Worm (Caenorhabditis elegans) whole organism, L4 larva: ENCODE data around the gene F49A5.10.
A peak's percentile ranks its signal among the peaks of the same experiment; 100 is the strongest.

Experiments
- F37D6.2 ChIP-seq: sonication (generic microtip); optimal IDR thresholded peaks from 2 replicates; lab custom pipeline; 2016; ENCODE audit warnings: mild to moderate bottlenecking, missing genetic modification characterization, missing compliant biosample characterization
- F44E2.7 ChIP-seq: fragments of 200-800 bp; sonication (Bioruptor generic); IDR thresholded peaks from 2 replicates; pipeline ENCODE4 v2.1.2; 2022; ENCODE audit warnings: missing genetic modification characterization, missing compliant biosample characterization
- Y105C5A.15 ChIP-seq: fragments of 200-800 bp; sonication (Bioruptor generic); IDR thresholded peaks from 2 replicates; pipeline ENCODE4 v1.3.6; 2022; ENCODE audit warnings: missing genetic modification characterization, missing compliant biosample characterization
- Y5F2A.4 ChIP-seq: fragments of 200-800 bp; sonication (Bioruptor generic); optimal IDR thresholded peaks from 2 replicates; lab custom pipeline; 2018; ENCODE audit warnings: mild to moderate bottlenecking, missing genetic modification characterization, missing compliant biosample characterization
- aha-1 ChIP-seq: fragments of 150-350 bp; peaks from one replicate; lab custom pipeline; 2014; ENCODE audit warnings: missing biosample characterization, missing genetic modification characterization
- attf-4 ChIP-seq: sonication (generic microtip); optimal IDR thresholded peaks from 3 replicates; lab custom pipeline; 2017; ENCODE audit warnings: missing biosample characterization, missing genetic modification characterization
- ceh-44 ChIP-seq: fragments of 200-800 bp; sonication (Bioruptor generic); IDR thresholded peaks from 2 replicates; pipeline ENCODE4 v1.3.6; 2022; ENCODE audit warnings: missing genetic modification reagents, missing genetic modification characterization, missing compliant biosample characterization
- daf-16 ChIP-seq, 3 experiments: sonication (generic microtip); optimal IDR thresholded peaks; 2 replicates each; lab custom pipeline; 2016 to 2017; ENCODE audit warnings: missing genetic modification characterization in 3 of 3, missing genetic modification reagents in 3 of 3, mild to moderate bottlenecking in 2 of 3, missing compliant biosample characterization in 2 of 3, missing biosample characterization in 1 of 3, moderate library complexity in 1 of 3
- dmd-6 ChIP-seq: fragments of 200-800 bp; sonication (Bioruptor generic); IDR thresholded peaks from 2 replicates; pipeline ENCODE4 v1.3.6; 2022; ENCODE audit warnings: missing genetic modification reagents, missing genetic modification characterization, missing compliant biosample characterization
- duxl-1 ChIP-seq: sonication (generic microtip); optimal IDR thresholded peaks from 2 replicates; lab custom pipeline; 2016; ENCODE audit warnings: mild to moderate bottlenecking, missing genetic modification characterization, moderate library complexity, missing compliant biosample characterization; ENCODE audit not compliant: poor library complexity
- egl-27 ChIP-seq: sonication (generic microtip); optimal IDR thresholded peaks from 3 replicates; lab custom pipeline; 2017; ENCODE audit warnings: missing biosample characterization, missing genetic modification reagents, missing genetic modification characterization
- fkh-10 ChIP-seq: fragments of 150-350 bp; optimal IDR thresholded peaks from 2 replicates; lab custom pipeline; 2014; ENCODE audit warnings: missing biosample characterization, missing genetic modification reagents, missing genetic modification characterization
- hlh-30 ChIP-seq: sonication (generic microtip); optimal IDR thresholded peaks from 2 replicates; lab custom pipeline; 2017; ENCODE audit warnings: antibody characterized with exemption, mild to moderate bottlenecking, missing genetic modification characterization, missing compliant biosample characterization; ENCODE audit not compliant: insufficient read depth
- jun-1 ChIP-seq: fragments of 150-350 bp; optimal IDR thresholded peaks from 2 replicates; lab custom pipeline; 2014; ENCODE audit warnings: missing biosample characterization, missing genetic modification reagents, missing genetic modification characterization
- lim-7 ChIP-seq: fragments of 200-800 bp; sonication (Bioruptor generic); IDR thresholded peaks from 2 replicates; pipeline ENCODE4 v1.3.6; 2022; ENCODE audit warnings: missing genetic modification characterization, missing compliant biosample characterization
- lin-1 ChIP-seq: fragments of 200-800 bp; sonication (Bioruptor generic); IDR thresholded peaks from 2 replicates; pipeline ENCODE4 v1.3.6; 2022; ENCODE audit warnings: missing genetic modification reagents, missing genetic modification characterization, missing compliant biosample characterization
- lin-38 ChIP-seq: fragments of 200-800 bp; sonication (Bioruptor generic); IDR thresholded peaks from 2 replicates; pipeline ENCODE4 v1.3.6; 2022; ENCODE audit warnings: missing genetic modification reagents, missing genetic modification characterization, missing compliant biosample characterization
- lin-39 ChIP-seq: fragments of 150-350 bp; optimal IDR thresholded peaks from 2 replicates; lab custom pipeline; 2014; ENCODE audit warnings: missing biosample characterization, missing genetic modification reagents, missing genetic modification characterization
- lir-3 ChIP-seq: sonication (generic microtip); optimal IDR thresholded peaks from 2 replicates; lab custom pipeline; 2016; ENCODE audit warnings: mild to moderate bottlenecking, missing genetic modification characterization, missing compliant biosample characterization
- madf-5 ChIP-seq, 2 experiments: fragments of 200-800 bp; sonication (Bioruptor generic); IDR thresholded peaks; 2 replicates each; pipeline ENCODE4 v1.3.6; 2022; ENCODE audit warnings: missing compliant biosample characterization in 2 of 2, missing genetic modification characterization in 2 of 2
- madf-9 ChIP-seq: fragments of 200-800 bp; sonication (Bioruptor generic); conservative IDR thresholded peaks from 2 replicates; pipeline ENCODE4 v1.3.6; 2022; ENCODE audit warnings: missing genetic modification reagents, missing genetic modification characterization, missing compliant biosample characterization
- nhr-10 ChIP-seq: fragments of 150-350 bp; optimal IDR thresholded peaks from 2 replicates; lab custom pipeline; 2014; ENCODE audit warnings: missing biosample characterization, missing genetic modification characterization
- nhr-11 ChIP-seq: fragments of 150-350 bp; optimal IDR thresholded peaks from 2 replicates; lab custom pipeline; 2014; ENCODE audit warnings: missing biosample characterization, missing genetic modification characterization
- nhr-237 ChIP-seq: sonication (generic microtip); optimal IDR thresholded peaks from 2 replicates; lab custom pipeline; 2017; ENCODE audit warnings: missing biosample characterization, missing genetic modification characterization
- nhr-28 ChIP-seq: fragments of 150-350 bp; optimal IDR thresholded peaks from 2 replicates; lab custom pipeline; 2014; ENCODE audit warnings: missing biosample characterization, missing genetic modification characterization
- pha-4 ChIP-seq, 2 experiments: fragments of 150-350 bp in 1 of 2; fragments of 200-800 bp in 1 of 2; sonication (Bioruptor generic) in 1 of 2; IDR thresholded peaks in 1 of 2; optimal IDR thresholded peaks in 1 of 2; 2 replicates each; pipeline versions ENCODE4 v1.3.6 to Lab custom; 2014 to 2022; ENCODE audit warnings: missing genetic modification characterization in 2 of 2, missing genetic modification reagents in 2 of 2, missing biosample characterization in 1 of 2, missing compliant biosample characterization in 1 of 2
- pqm-1 ChIP-seq: sonication (generic microtip); optimal IDR thresholded peaks from 2 replicates; lab custom pipeline; 2017; ENCODE audit warnings: missing biosample characterization, missing genetic modification characterization
- spr-1 ChIP-seq: sonication (generic microtip); optimal IDR thresholded peaks from 2 replicates; lab custom pipeline; 2016; ENCODE audit warnings: mild to moderate bottlenecking, missing genetic modification characterization, missing compliant biosample characterization
- tra-1 ChIP-seq: fragments of 200-800 bp; sonication (Bioruptor generic); IDR thresholded peaks from 2 replicates; pipeline ENCODE4 v1.3.6; 2022; ENCODE audit warnings: missing genetic modification reagents, missing genetic modification characterization, missing compliant biosample characterization
- unc-62 ChIP-seq, 3 experiments: fragments of 150-350 bp in 1 of 3; sonication (generic microtip); optimal IDR thresholded peaks in 2 of 3; peaks in 1 of 3; 1 replicate in 1 of 3; 2 replicates in 2 of 3; lab custom pipeline; 2014 to 2017; ENCODE audit warnings: missing biosample characterization in 3 of 3, missing genetic modification characterization in 3 of 3, missing genetic modification reagents in 3 of 3, missing genotype in 1 of 3
- zag-1 ChIP-seq: fragments of 150-350 bp; optimal IDR thresholded peaks from 2 replicates; lab custom pipeline; 2014; ENCODE audit warnings: missing biosample characterization, missing genetic modification characterization
- zip-11 ChIP-seq: fragments of 200-800 bp; sonication (Bioruptor generic); IDR thresholded peaks from 2 replicates; pipeline ENCODE4 v1.3.6; 2022; ENCODE audit warnings: missing genetic modification characterization, missing compliant biosample characterization

The F49A5.10 gene

ce11 chrV:16902726-16903125 is 27.7 kb downstream of the F49A5.10 start, which contains the start of gene srd-68:
srd-68 (minus strand) TSS chrV:16902826.
- TF ChIP-seq Y105C5A.15 (GFP tag; lab: Robert Waterston, UW) (no peak), zag-1 (tag; lab: Kevin White, UChicago) (no peak), nhr-237 (tag; lab: Kevin White, UChicago) (no peak), lim-7 (GFP tag; lab: Robert Waterston, UW) (no peak), lin-38 (GFP tag; lab: Robert Waterston, UW) (no peak)

ce11 chrV:16904612-16905011 is 29.5 kb downstream of the F49A5.10 start, which contains the start of gene nhr-262:
nhr-262 (plus strand) TSS chrV:16904912.
- TF ChIP-seq lin-1 (GFP tag; lab: Robert Waterston, UW): no peak
- TF ChIP-seq lin-39 (tag; lab: Kevin White, UChicago): no peak
- TF ChIP-seq jun-1 (tag; lab: Kevin White, UChicago): no peak

ce11 chrV:16909871-16910270 is 34.8 kb downstream of the F49A5.10 start, which contains the start of gene F09C6.16:
F09C6.16 (minus strand) TSS chrV:16909971.
- no peak for TF ChIP-seq hlh-30
- TF ChIP-seq unc-62 (GFP tag; optimal IDR thresholded peaks at IDR 0.05 in 1 of 2; lab: Kevin White, UChicago): peak in 1 of 2 experiments; percentile 6
- no peak for TF ChIP-seq unc-62 (tag; optimal IDR thresholded peaks at IDR 0.05; lab: Kevin White, UChicago)

DNA sequence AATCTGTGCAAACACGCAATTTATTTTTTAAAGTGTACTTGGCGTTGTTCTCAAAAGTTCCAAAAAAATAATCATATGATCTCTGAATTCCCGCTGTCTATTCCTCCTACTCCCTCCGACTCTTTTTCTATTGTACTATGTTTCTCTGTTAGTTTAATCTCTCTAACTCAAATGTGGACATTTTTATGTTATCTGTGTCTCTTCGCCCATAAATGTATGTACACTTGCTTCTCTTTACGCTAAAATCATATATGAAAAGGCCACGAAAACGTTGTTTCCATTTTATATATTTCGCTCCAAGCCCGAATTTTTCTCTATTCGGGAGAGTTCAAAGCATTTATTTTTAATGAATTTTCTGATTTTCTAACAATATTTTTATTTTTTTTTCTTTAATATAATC is 35.8 kb downstream of the F49A5.10 start:
- TF ChIP-seq spr-1 (tag; lab: Kevin White, UChicago) (no peak), fkh-10 (GFP tag; lab: Kevin White, UChicago) (no peak), dmd-6 (0 out of 2 replicates have a peak, but pooled peaks have one; percentile 20), nhr-11 (no peak)

ce11 chrV:16911294-16911693 is 36.2 kb downstream of the F49A5.10 start:
- peak; percentile 49 for TF ChIP-seq nhr-28 (tag; lab: Kevin White, UChicago)
- peak; percentile 69 for TF ChIP-seq pqm-1 (tag; lab: Kevin White, UChicago)
- TF ChIP-seq dmd-6: peak; percentile 54; the same call in 1 of the 2 replicates
- TF ChIP-seq zip-11 (GFP tag; lab: Robert Waterston, UW): no peak
- no peak for TF ChIP-seq duxl-1 (tag; lab: Kevin White, UChicago)

DNA sequence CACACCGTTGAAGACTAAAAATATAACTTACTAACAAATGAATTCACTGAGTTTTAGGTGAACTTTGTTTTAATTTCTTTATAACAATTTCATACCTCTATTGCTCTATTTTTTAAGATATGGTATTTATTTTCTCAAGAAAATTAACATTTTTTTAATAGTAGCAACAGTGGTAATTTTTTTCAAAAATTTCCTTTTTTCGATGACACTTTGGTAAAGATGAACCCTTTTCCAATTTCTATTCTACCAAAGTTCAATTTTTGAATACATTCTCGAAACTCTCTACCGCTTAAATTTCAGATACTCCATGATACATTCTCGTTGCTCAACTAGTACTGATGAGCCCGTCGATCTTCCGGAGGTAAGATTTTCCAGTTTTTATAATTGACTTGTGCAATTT is 36.9 kb downstream of the F49A5.10 start, which contains the start of gene nhr-116:
Gene nhr-116, plus strand, starts transcription at position 301 of the 400 bp plus-strand sequence.
- TF ChIP-seq attf-4 (tag; lab: Kevin White, UChicago) (no peak), lir-3 (tag; lab: Kevin White, UChicago) (no peak)
- TF ChIP-seq, all 104 proteins: peak for 0

DNA sequence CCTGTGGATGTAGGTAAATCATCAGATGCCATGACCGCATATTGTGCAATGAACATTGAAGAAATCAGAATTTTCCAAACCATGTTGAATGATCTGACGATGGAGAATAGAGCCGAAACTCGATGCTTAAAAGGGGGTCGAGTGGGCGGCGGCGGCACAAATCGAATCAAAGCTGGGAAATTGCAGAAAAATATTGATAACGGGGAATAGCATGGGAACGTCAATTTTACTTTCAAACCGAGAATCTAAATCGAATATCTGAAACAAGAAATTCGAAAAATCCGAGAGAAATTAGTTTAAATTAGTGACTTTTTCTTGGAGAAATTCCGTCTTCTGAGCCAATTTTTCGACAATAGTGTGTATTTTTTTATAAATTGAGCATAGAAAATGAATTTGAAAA is 41.0 kb downstream of the F49A5.10 start, which contains the start of gene F09C6.10:
Gene F09C6.10, minus strand, starts transcription at position 101 of the 400 bp plus-strand sequence.
- TF ChIP-seq egl-27: no peak
- TF ChIP-seq daf-16 (GFP tag; optimal IDR thresholded peaks at IDR 0.05; lab: Kevin White, UChicago): no peak
- TF ChIP-seq daf-16 (tag; optimal IDR thresholded peaks at IDR 0.05; lab: Kevin White, UChicago): no peak
- TF ChIP-seq pha-4 (GFP tag; IDR thresholded peaks at IDR 0.05; lab: Robert Waterston, UW): no peak
- no peak for TF ChIP-seq pha-4 (tag; optimal IDR thresholded peaks at IDR 0.05; lab: Kevin White, UChicago)
- TF ChIP-seq lin-38 (GFP tag; lab: Robert Waterston, UW): no peak
- TF ChIP-seq, all 104 proteins: peak for 0

ce11 chrV:16918378-16918777 is 43.3 kb downstream of the F49A5.10 start, which contains the start of the genes fbxa-206 and Y102A5C.2:
fbxa-206 (minus strand) TSS chrV:16918478.
Y102A5C.2 (plus strand) TSS chrV:16918731.
- TF ChIP-seq ceh-44 (GFP tag; lab: Robert Waterston, UW): no peak
- no peak for TF ChIP-seq nhr-10
- TF ChIP-seq tra-1 (GFP tag; lab: Robert Waterston, UW): no peak
- no peak for TF ChIP-seq madf-9 (GFP tag; lab: Robert Waterston, UW)
- no peak for TF ChIP-seq Y5F2A.4 (GFP tag; lab: Kevin White, UChicago)
- no peak for TF ChIP-seq F44E2.7 (GFP tag; lab: Robert Waterston, UW)
- peak; percentile 18 for TF ChIP-seq aha-1 (tag; lab: Kevin White, UChicago)
- TF ChIP-seq F37D6.2 (tag; lab: Kevin White, UChicago): no peak
- TF ChIP-seq madf-5 (GFP tag; IDR thresholded peaks at IDR 0.05; lab: Robert Waterston, UW): no peak
